Worm (Caenorhabditis elegans) whole organism, young adult: ENCODE results near the gene F13E9.16.

Experiments used
- D2030.7 ChIP-seq: fragments of 200-800 bp; sonication (Bioruptor generic); IDR thresholded peaks from 2 replicates; pipeline ENCODE4 v1.3.6; 2022; ENCODE audit warnings: missing genetic modification reagents, missing genetic modification characterization, missing compliant biosample characterization
- F33H1.4 ChIP-seq: fragments of 200-800 bp; sonication (Bioruptor generic); IDR thresholded peaks from 2 replicates; pipeline ENCODE4 v1.3.6; 2022; ENCODE audit warnings: missing genetic modification reagents, missing genetic modification characterization, missing compliant biosample characterization
- F52B5.7 ChIP-seq: sonication (generic microtip); optimal IDR thresholded peaks from 2 replicates; lab custom pipeline; 2016; ENCODE audit warnings: mild to moderate bottlenecking, missing genetic modification characterization, missing compliant biosample characterization
- F55B11.4 ChIP-seq: sonication (generic microtip); optimal IDR thresholded peaks from 2 replicates; lab custom pipeline; 2016; ENCODE audit warnings: missing compliant biosample characterization, missing genetic modification characterization, borderline replicate concordance; ENCODE audit not compliant: insufficient read depth
- K11D2.4 ChIP-seq: fragments of 200-800 bp; sonication (Bioruptor generic); IDR thresholded peaks from 2 replicates; pipeline ENCODE4 v1.3.6; 2022; ENCODE audit warnings: missing genetic modification reagents, missing genetic modification characterization, missing compliant biosample characterization
- T07F8.4 ChIP-seq: sonication (generic microtip); optimal IDR thresholded peaks from 2 replicates; lab custom pipeline; 2016; ENCODE audit warnings: mild to moderate bottlenecking, missing genetic modification characterization, moderate library complexity, missing compliant biosample characterization
- Y95B8A.8 ChIP-seq: fragments of 200-800 bp; sonication (Bioruptor generic); IDR thresholded peaks from 2 replicates; pipeline ENCODE4 v1.3.6; 2022; ENCODE audit warnings: missing genetic modification reagents, missing genetic modification characterization, missing compliant biosample characterization
- akir-1 ChIP-seq: fragments of 200-800 bp; sonication (Bioruptor generic); optimal IDR thresholded peaks from 2 replicates; lab custom pipeline; 2018; ENCODE audit warnings: mild to moderate bottlenecking, missing genetic modification characterization, moderate library complexity, missing compliant biosample characterization
- atf-7 ChIP-seq: sonication (generic microtip); optimal IDR thresholded peaks from 2 replicates; lab custom pipeline; 2017; ENCODE audit warnings: mild to moderate bottlenecking, missing genetic modification characterization, missing compliant biosample characterization
- attf-3 ChIP-seq: fragments of 200-800 bp; sonication (Bioruptor generic); conservative IDR thresholded peaks from 2 replicates; pipeline ENCODE4 v1.3.6; 2022; ENCODE audit warnings: missing genetic modification reagents, missing genetic modification characterization, missing compliant biosample characterization
- attf-5 ChIP-seq: fragments of 200-800 bp; sonication (Bioruptor generic); optimal IDR thresholded peaks from 2 replicates; lab custom pipeline; 2018; ENCODE audit warnings: mild to moderate bottlenecking, missing genetic modification characterization, missing compliant biosample characterization
- cebp-1 ChIP-seq, 2 experiments: fragments of 200-800 bp in 1 of 2; sonication (Bioruptor generic) in 1 of 2; sonication (generic microtip) in 1 of 2; IDR thresholded peaks in 1 of 2; optimal IDR thresholded peaks in 1 of 2; 2 replicates each; pipeline versions ENCODE4 v1.3.6 to Lab custom; 2017 to 2022; ENCODE audit warnings: missing compliant biosample characterization in 2 of 2, missing genetic modification characterization in 2 of 2, mild to moderate bottlenecking in 1 of 2, missing genetic modification reagents in 1 of 2, moderate library complexity in 1 of 2
- ceh-91 ChIP-seq: fragments of 200-800 bp; sonication (Bioruptor generic); IDR thresholded peaks from 2 replicates; pipeline ENCODE4 v1.3.6; 2022; ENCODE audit warnings: missing genetic modification reagents, missing genetic modification characterization, missing compliant biosample characterization
- dpl-1 ChIP-seq: fragments of 150-350 bp; optimal IDR thresholded peaks from 2 replicates; lab custom pipeline; 2014; ENCODE audit warnings: missing biosample characterization, missing genetic modification reagents, missing genetic modification characterization
- efl-1 ChIP-seq: fragments of 150-350 bp; optimal IDR thresholded peaks from 2 replicates; lab custom pipeline; 2014; ENCODE audit warnings: missing biosample characterization, missing genetic modification reagents, missing genetic modification characterization
- egrh-3 ChIP-seq: fragments of 200-800 bp; sonication (Bioruptor generic); IDR thresholded peaks from 2 replicates; pipeline ENCODE4 v1.3.6; 2022; ENCODE audit warnings: missing genetic modification reagents, missing genetic modification characterization, missing compliant biosample characterization
- ets-4 ChIP-seq: fragments of 200-800 bp; sonication (Bioruptor generic); optimal IDR thresholded peaks from 2 replicates; lab custom pipeline; 2018; ENCODE audit warnings: mild to moderate bottlenecking, missing genetic modification characterization, missing compliant biosample characterization
- him-1 ChIP-seq: sonication (generic microtip); optimal IDR thresholded peaks from 2 replicates; lab custom pipeline; 2016; ENCODE audit warnings: missing genotype, missing genetic modification reagents, missing genetic modification characterization, missing compliant biosample characterization
- hlh-12 ChIP-seq: sonication (generic microtip); optimal IDR thresholded peaks from 2 replicates; lab custom pipeline; 2016; ENCODE audit warnings: missing genetic modification characterization, missing compliant biosample characterization
- hlh-26 ChIP-seq: fragments of 200-800 bp; sonication (Bioruptor generic); conservative IDR thresholded peaks from 2 replicates; pipeline ENCODE4 v1.3.6; 2022; ENCODE audit warnings: missing genetic modification reagents, missing genetic modification characterization, missing compliant biosample characterization
- hmg-1.2 ChIP-seq: fragments of 200-800 bp; sonication (Bioruptor generic); IDR thresholded peaks from 2 replicates; pipeline ENCODE4 v1.3.6; 2022; ENCODE audit warnings: missing genetic modification reagents, missing genetic modification characterization, missing compliant biosample characterization
- lag-1 ChIP-seq: fragments of 200-800 bp; sonication (Bioruptor generic); IDR thresholded peaks from 2 replicates; pipeline ENCODE4 v1.3.6; 2022; ENCODE audit warnings: missing genetic modification reagents, missing genetic modification characterization, missing compliant biosample characterization
- let-526 ChIP-seq: fragments of 200-800 bp; sonication (Bioruptor generic); IDR thresholded peaks from 2 replicates; pipeline ENCODE4 v1.3.6; 2022; ENCODE audit warnings: missing genetic modification reagents, missing genetic modification characterization, missing compliant biosample characterization
- let-607 ChIP-seq, 2 experiments: fragments of 200-800 bp in 1 of 2; sonication (Bioruptor generic) in 1 of 2; sonication (generic microtip) in 1 of 2; optimal IDR thresholded peaks; 2 replicates each; lab custom pipeline; 2016 to 2018; ENCODE audit warnings: mild to moderate bottlenecking in 2 of 2, missing compliant biosample characterization in 2 of 2, missing genetic modification characterization in 2 of 2, moderate library complexity in 2 of 2, missing genotype in 1 of 2
- lin-26 ChIP-seq: fragments of 200-800 bp; sonication (Bioruptor generic); IDR thresholded peaks from 2 replicates; pipeline ENCODE4 v1.3.6; 2022; ENCODE audit warnings: missing genetic modification reagents, missing genetic modification characterization, missing compliant biosample characterization
- lir-1 ChIP-seq: fragments of 200-800 bp; sonication (Bioruptor generic); conservative IDR thresholded peaks from 2 replicates; pipeline ENCODE4 v1.3.6; 2022; ENCODE audit warnings: missing genetic modification reagents, missing genetic modification characterization, missing compliant biosample characterization
- lsl-1 ChIP-seq: fragments of 200-800 bp; sonication (Bioruptor generic); optimal IDR thresholded peaks from 2 replicates; lab custom pipeline; 2018; ENCODE audit warnings: mild to moderate bottlenecking, missing genetic modification characterization, moderate library complexity, missing compliant biosample characterization
- lsy-27 ChIP-seq: sonication (generic microtip); optimal IDR thresholded peaks from 2 replicates; lab custom pipeline; 2017; ENCODE audit warnings: missing genetic modification characterization, mild to moderate bottlenecking, missing compliant biosample characterization, antibody characterized with exemption, missing genotype, borderline replicate concordance; ENCODE audit not compliant: insufficient read depth
- madf-10 ChIP-seq: sonication (generic microtip); optimal IDR thresholded peaks from 2 replicates; lab custom pipeline; 2016; ENCODE audit warnings: mild to moderate bottlenecking, missing genetic modification characterization, missing compliant biosample characterization
- madf-6 ChIP-seq: fragments of 200-800 bp; sonication (Bioruptor generic); IDR thresholded peaks from 2 replicates; pipeline ENCODE4 v1.3.6; 2022; ENCODE audit warnings: missing genetic modification reagents, missing genetic modification characterization, missing compliant biosample characterization
- madf-8 ChIP-seq: fragments of 200-800 bp; sonication (Bioruptor generic); conservative IDR thresholded peaks from 2 replicates; pipeline ENCODE4 v1.3.6; 2022; ENCODE audit warnings: missing genetic modification reagents, missing genetic modification characterization, missing compliant biosample characterization
- nfya-1 ChIP-seq: sonication (generic microtip); optimal IDR thresholded peaks from 2 replicates; lab custom pipeline; 2017; ENCODE audit warnings: antibody characterized with exemption, missing compliant biosample characterization, missing genetic modification characterization, borderline replicate concordance; ENCODE audit not compliant: insufficient read depth
- pha-4 ChIP-seq: fragments of 150-350 bp; sonication (generic microtip); optimal IDR thresholded peaks from 2 replicates; lab custom pipeline; 2014; ENCODE audit warnings: missing biosample characterization, missing genetic modification reagents, missing genetic modification characterization
- rcor-1 ChIP-seq: fragments of 200-800 bp; sonication (Bioruptor generic); IDR thresholded peaks from 2 replicates; pipeline ENCODE4 v1.3.6; 2022; ENCODE audit warnings: missing genetic modification reagents, missing genetic modification characterization, missing compliant biosample characterization
- rpc-1 ChIP-seq, 2 experiments: fragments of 150-350 bp in 1 of 2; sonication (generic microtip) in 1 of 2; optimal IDR thresholded peaks; 2 replicates each; lab custom pipeline; 2014 to 2018; ENCODE audit warnings: missing biosample characterization in 1 of 2, missing genetic modification characterization in 1 of 2, missing genetic modification reagents in 1 of 2, missing genotype in 1 of 2
- sea-2 ChIP-seq: fragments of 200-800 bp; sonication (Bioruptor generic); IDR thresholded peaks from 2 replicates; pipeline ENCODE4 v1.3.6; 2022; ENCODE audit warnings: missing genetic modification characterization, missing compliant biosample characterization
- snpc-1.3 ChIP-seq: sonication (generic microtip); optimal IDR thresholded peaks from 2 replicates; lab custom pipeline; 2017; ENCODE audit warnings: missing genetic modification characterization, mild to moderate bottlenecking, missing compliant biosample characterization, antibody characterized with exemption, moderate library complexity, missing genotype, missing genetic modification reagents; ENCODE audit not compliant: insufficient read depth
- snpc-4 ChIP-seq, 5 experiments: fragments of 150-350 bp in 1 of 5; sonication (generic microtip) in 4 of 5; optimal IDR thresholded peaks; 2 replicates each; lab custom pipeline; 2014 to 2018; ENCODE audit warnings: missing genetic modification characterization in 5 of 5, missing biosample characterization in 3 of 5, antibody characterized with exemption in 2 of 5, mild to moderate bottlenecking in 2 of 5, missing compliant biosample characterization in 2 of 5, missing genotype in 2 of 5, moderate library complexity in 2 of 5, missing genetic modification reagents in 1 of 5
- sptf-2 ChIP-seq: fragments of 200-800 bp; sonication (Bioruptor generic); optimal IDR thresholded peaks from 2 replicates; lab custom pipeline; 2018; ENCODE audit warnings: mild to moderate bottlenecking, missing genetic modification characterization, missing compliant biosample characterization
- tbp1 ChIP-seq: fragments of 200-800 bp; sonication (Bioruptor generic); optimal IDR thresholded peaks from 2 replicates; lab custom pipeline; 2018; ENCODE audit warnings: mild to moderate bottlenecking, missing genetic modification characterization, missing compliant biosample characterization
- tlf-1 ChIP-seq: fragments of 200-800 bp; sonication (Bioruptor generic); optimal IDR thresholded peaks from 2 replicates; lab custom pipeline; 2018; ENCODE audit warnings: mild to moderate bottlenecking, missing genetic modification characterization, missing compliant biosample characterization
- xnd-1 ChIP-seq: sonication (generic microtip); optimal IDR thresholded peaks from 2 replicates; lab custom pipeline; 2016; ENCODE audit warnings: missing genotype, missing genetic modification reagents, missing genetic modification characterization, missing compliant biosample characterization
- ztf-6 ChIP-seq: fragments of 200-800 bp; sonication (Bioruptor generic); IDR thresholded peaks from 2 replicates; pipeline ENCODE4 v1.3.6; 2022; ENCODE audit warnings: missing genetic modification reagents, missing genetic modification characterization, missing compliant biosample characterization

Gene F13E9.16

ce11 chrIV:10864031-10864430, 23.2 kb downstream of the F13E9.16 start, which contains the start of gene nish-1 (continued):
- TF ChIP-seq T07F8.4 (tag; lab: Kevin White, UChicago) (no peak), Y95B8A.8 (GFP tag; lab: Robert Waterston, UW) (no peak), cebp-1 (GFP tag; IDR thresholded peaks at IDR 0.05; lab: Robert Waterston, UW) (no peak), cebp-1 (tag; optimal IDR thresholded peaks at IDR 0.05; lab: Kevin White, UChicago) (no peak)

- TF ChIP-seq rcor-1 (GFP tag; lab: Robert Waterston, UW) (no peak), tbp1 (GFP tag; lab: Kevin White, UChicago) (no peak), F52B5.7 (tag; lab: Kevin White, UChicago) (no peak), atf-7 (tag; lab: Kevin White, UChicago) (no peak), F55B11.4 (tag; lab: Kevin White, UChicago) (no peak), lsl-1 (GFP tag; lab: Kevin White, UChicago) (no peak), ets-4 (GFP tag; lab: Kevin White, UChicago) (no peak), tlf-1 (no peak), dpl-1 (no peak), lir-1 (no peak), lag-1 (GFP tag; lab: Robert Waterston, UW) (no peak), hlh-12 (no peak), hlh-26 (GFP tag; lab: Robert Waterston, UW) (no peak), madf-6 (no peak), let-526 (GFP tag; lab: Robert Waterston, UW) (no peak), K11D2.4 (GFP tag; lab: Robert Waterston, UW) (no peak), sptf-2 (GFP tag; lab: Kevin White, UChicago) (no peak), ztf-6 (no peak)
- TF ChIP-seq, all 124 proteins: peak for 0
These were observed 26.1 kb downstream of the F13E9.16 start, which contains the start of gene rbm-22 for ce11 chrIV:10861102-10861501. TSS of gene rbm-22 (plus strand) at chrIV:10861402.

ce11 chrIV:10858300-10859016, 28.7 kb downstream of the F13E9.16 start, which contains the start of the genes T11G6.2 and hars-1:
TSS of gene T11G6.2 (minus strand) at chrIV:10858496.
TSS of gene hars-1 (plus strand) at chrIV:10858957.
- TF ChIP-seq nfya-1 (tag; lab: Kevin White, UChicago) (no peak), attf-3 (no peak), snpc-1.3 (no peak), let-607 (tag; optimal IDR thresholded peaks at IDR 0.05; lab: Kevin White, UChicago) (peak; percentile 35 to 78), hmg-1.2 (GFP tag; lab: Robert Waterston, UW) (no peak), egrh-3 (no peak), lin-26 (no peak), rpc-1 (optimal IDR thresholded peaks at IDR 0.05; lab: Kevin White, UChicago) (no peak), rpc-1 (tag; optimal IDR thresholded peaks at IDR 0.05; lab: Kevin White, UChicago) (no peak), snpc-4 (GFP tag; optimal IDR thresholded peaks at IDR 0.05; lab: Kevin White, UChicago) (no peak), snpc-4 (tag; optimal IDR thresholded peaks at IDR 0.05; lab: Kevin White, UChicago) (peak in 1 of 4 experiments; percentile 21), madf-8 (GFP tag; lab: Robert Waterston, UW) (peak; percentile 97), F33H1.4 (GFP tag; lab: Robert Waterston, UW) (peak; percentile 89), efl-1 (GFP tag; lab: Kevin White, UChicago) (peak; percentile 49), ceh-91 (GFP tag; lab: Robert Waterston, UW) (peak; percentile 53; the same call in 1 of the 2 replicates), pha-4 (tag; lab: Kevin White, UChicago) (no peak), him-1 (tag; lab: Kevin White, UChicago) (no peak), attf-5 (GFP tag; lab: Kevin White, UChicago) (peak; percentile 69), akir-1 (no peak), madf-10 (no peak), xnd-1 (tag; lab: Kevin White, UChicago) (peak; percentile 93), lsy-27 (no peak), sea-2 (GFP tag; lab: Robert Waterston, UW) (no peak), D2030.7 (GFP tag; lab: Robert Waterston, UW) (no peak), lsl-1 (GFP tag; lab: Kevin White, UChicago) (peak; percentile 87)
